Worm (Caenorhabditis elegans) whole organism, L4/young adult: ENCODE data around the gene epg-5.

Experiments used
- dao-5 ChIP-seq: sonication (generic microtip); optimal IDR thresholded peaks from 2 replicates; lab custom pipeline; 2016; ENCODE audit warnings: missing genotype, missing genetic modification characterization, moderate library complexity, missing compliant biosample characterization
- him-1 ChIP-seq: sonication (generic microtip); optimal IDR thresholded peaks from 2 replicates; lab custom pipeline; 2016; ENCODE audit warnings: missing genotype, missing genetic modification reagents, missing genetic modification characterization, missing compliant biosample characterization

- TF ChIP-seq him-1 (tag; lab: Kevin White, UChicago) = peak; percentile 78
- no peak for TF ChIP-seq dao-5 (tag; lab: Kevin White, UChicago)
These were observed 20.4 kb downstream of the epg-5 start, which contains the start of gene icd-1 for ce11 chrII:6588605-6589292.
